Fruit fly (Drosophila melanogaster): Measurements from ENCODE around the gene Hsp27.
A peak's percentile ranks its signal among the peaks of the same experiment; 100 is the strongest.

Hsp27 gene

DNA sequence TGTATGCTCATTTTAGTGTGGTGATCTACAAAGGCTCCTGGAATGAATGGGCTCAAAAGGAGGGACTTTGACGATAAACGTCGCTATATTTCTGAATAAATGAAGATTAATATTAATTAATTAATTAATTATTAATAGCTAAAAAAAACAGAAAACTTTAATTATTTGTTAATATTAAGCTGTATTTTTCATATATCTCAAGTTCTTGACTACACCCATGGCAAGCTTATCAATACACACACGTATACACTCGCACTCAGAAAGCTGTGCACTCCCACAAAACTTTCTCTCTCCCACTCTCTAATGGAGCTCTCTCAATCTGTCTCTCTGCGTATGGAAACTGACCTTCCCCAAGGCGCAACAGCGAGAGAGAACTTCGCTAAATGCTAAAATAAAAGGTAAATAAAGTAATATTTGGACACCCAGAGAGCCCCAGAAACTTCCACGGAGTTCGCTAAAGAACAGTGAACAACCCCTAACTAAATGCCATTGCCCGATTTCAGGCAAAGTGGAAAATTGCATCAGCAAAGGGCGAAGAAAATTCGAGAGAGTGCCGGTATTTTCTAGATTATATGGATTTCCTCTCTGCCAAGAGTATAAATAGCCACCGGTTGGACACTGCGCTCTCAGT, 10.4 kb upstream of the Hsp27 start (continued):
- TF ChIP-seq TFAM (GFP tag; optimal IDR thresholded peaks at IDR 0.05) (no peak), sim (GFP tag; IDR thresholded peaks at IDR 0.05) (peak; percentile 30; the same call in 1 of the 2 replicates), Elba2 (GFP tag; optimal IDR thresholded peaks at IDR 0.05) (no peak), Vsx1 (GFP tag; optimal IDR thresholded peaks at IDR 0.05) (peak; percentile 66), CG18599 (GFP tag; optimal IDR thresholded peaks at IDR 0.05) (peak; percentile 86), hb (GFP tag; IDR thresholded peaks at IDR 0.05; ENCODE audit: partially characterized antibody) (no peak), sd (tag; optimal IDR thresholded peaks at IDR 0.05) (peak; percentile 66), psq (GFP tag; optimal IDR thresholded peaks at IDR 0.05) (peak; percentile 9), emc (GFP tag; optimal IDR thresholded peaks at IDR 0.05) (no peak), BtbVII (GFP tag; optimal IDR thresholded peaks at IDR 0.05) (peak; percentile 73), esg (GFP tag; conservative IDR thresholded peaks at IDR 0.05) (peak; percentile 48), CG2129 (GFP tag; IDR thresholded peaks at IDR 0.05; ENCODE audit: partially characterized antibody) (peak; percentile 23; the same call in 1 of the 2 replicates), Dip3 (GFP tag; optimal IDR thresholded peaks at IDR 0.05) (peak; percentile 34), CG15269 (tag; optimal IDR thresholded peaks at IDR 0.05) (peak; percentile 72), pan (optimal IDR thresholded peaks at IDR 0.05) (no peak), pan (GFP tag; optimal IDR thresholded peaks at IDR 0.05 in 1 of 2, IDR thresholded peaks at IDR 0.05 in 1 of 2) (peak in 1 of 2 experiments; percentile 50), tgo (GFP tag; IDR thresholded peaks at IDR 0.05) (peak; percentile 67; the same call in 2 of the 3 replicates), CG8765 (GFP tag; IDR thresholded peaks at IDR 0.05) (no peak), CG4820 (GFP tag; optimal IDR thresholded peaks at IDR 0.05) (peak; percentile 59), CG7271 (tag; optimal IDR thresholded peaks at IDR 0.05) (peak; percentile 13), nom (GFP tag; optimal IDR thresholded peaks at IDR 0.05) (peak; percentile 62), Mes4 (GFP tag; optimal IDR thresholded peaks at IDR 0.05) (no peak), usp (GFP tag; optimal IDR thresholded peaks at IDR 0.05) (no peak), CG11504 (tag; optimal IDR thresholded peaks at IDR 0.05) (peak; percentile 74), CG12104 (GFP tag; optimal IDR thresholded peaks at IDR 0.05) (no peak), CG17612 (GFP tag; IDR thresholded peaks at IDR 0.05) (0 out of 2 replicates have a peak, but pooled peaks have one; percentile 24), PHDP (tag; optimal IDR thresholded peaks at IDR 0.05) (peak; percentile 73), sug (tag; optimal IDR thresholded peaks at IDR 0.05) (no peak), CG7372 (GFP tag; IDR thresholded peaks at IDR 0.05) (peak; percentile 28; the same call in 1 of the 2 replicates), her (GFP tag; optimal IDR thresholded peaks at IDR 0.05) (no peak), kni (GFP tag; optimal IDR thresholded peaks at IDR 0.05) (no peak), Spps (tag; optimal IDR thresholded peaks at IDR 0.05) (peak; percentile 46), Chrac-16 (GFP tag; optimal IDR thresholded peaks at IDR 0.05) (peak; percentile 17), CG11560 (tag; IDR thresholded peaks at IDR 0.05) (no peak), CG1024 (GFP tag; IDR thresholded peaks at IDR 0.05) (0 out of 2 replicates have a peak, but pooled peaks have one; percentile 32), E2f1 (GFP tag; IDR thresholded peaks at IDR 0.05) (peak; percentile 73), Dll (GFP tag; IDR thresholded peaks at IDR 0.05; ENCODE audit: partially characterized antibody) (peak; percentile 62; the same call in 2 of the 4 replicates), CG3995 (GFP tag; optimal IDR thresholded peaks at IDR 0.05) (no peak), knrl (GFP tag; IDR thresholded peaks at IDR 0.05; ENCODE audit: partially characterized antibody) (no peak), tll (GFP tag; optimal IDR thresholded peaks at IDR 0.05) (no peak), Nf-YA (GFP tag; IDR thresholded peaks at IDR 0.05) (peak; percentile 28; the same call in 1 of the 2 replicates), CG13775 (GFP tag; optimal IDR thresholded peaks at IDR 0.05) (peak; percentile 56), CG1647 (GFP tag; optimal IDR thresholded peaks at IDR 0.05) (no peak), HLHmδ (GFP tag; optimal IDR thresholded peaks at IDR 0.05) (no peak), ssp (GFP tag; IDR thresholded peaks at IDR 0.05) (peak; percentile 31; the same call in 1 of the 2 replicates), CG10654 (GFP tag; optimal IDR thresholded peaks at IDR 0.05) (peak; percentile 28), CG14050 (GFP tag; IDR thresholded peaks at IDR 0.05) (peak; percentile 59), pum (GFP tag; optimal IDR thresholded peaks at IDR 0.05) (no peak), Hmr (GFP tag; optimal IDR thresholded peaks at IDR 0.05) (peak; percentile 79)
